Fruit fly (Drosophila melanogaster) Kc167 (cell line): ENCODE measurements around the gene CG1463.

Experiments
- Myc ChIP-seq: fragments of >200 bp; optimal IDR thresholded peaks from 2 replicates; lab custom pipeline; 2017; ENCODE audit warnings: missing external identifiers
- Sin3A ChIP-seq: fragments of >200 bp; optimal IDR thresholded peaks from 2 replicates; lab custom pipeline; 2018; ENCODE audit warnings: missing external identifiers
- h ChIP-seq: fragments of >200 bp; optimal IDR thresholded peaks from 3 replicates; lab custom pipeline; 2018; ENCODE audit warnings: missing external identifiers
- insv ChIP-seq: fragments of >200 bp; optimal IDR thresholded peaks from 3 replicates; lab custom pipeline; 2018; ENCODE audit warnings: missing external identifiers
- psq ChIP-seq: fragments of >200 bp; optimal IDR thresholded peaks from 2 replicates; lab custom pipeline; 2017; ENCODE audit warnings: missing external identifiers
- ttk ChIP-seq: sonication (Bioruptor generic); optimal IDR thresholded peaks from 2 replicates; lab custom pipeline; 2017; ENCODE audit warnings: missing external identifiers

The CG1463 gene

dm6 chrX:12611536-12612458 is at the start of gene CG1463, which contains the start of gene Fpgs1:
TSS of gene CG1463 (minus strand) at chrX:12611667.
TSS of gene Fpgs1 (plus strand) at chrX:12611867.
- TF ChIP-seq psq (lab: Kevin White, UChicago), result no peak
- no peak for TF ChIP-seq Myc
- TF ChIP-seq Sin3A (lab: Kevin White, UChicago), result no peak
- no peak for TF ChIP-seq insv
- TF ChIP-seq ttk (lab: Kevin White, UChicago), result no peak

dm6 chrX:12660030-12660630 is 48.7 kb upstream of the CG1463 start:
- TF ChIP-seq h, result no peak
- TF ChIP-seq Sin3A (lab: Kevin White, UChicago), result no peak
- no peak for TF ChIP-seq Myc
- TF ChIP-seq psq (lab: Kevin White, UChicago), result no peak
- TF ChIP-seq ttk (lab: Kevin White, UChicago), result no peak

- TF ChIP-seq Sin3A (lab: Kevin White, UChicago) (no peak), insv (no peak), Myc (no peak), h (no peak), ttk (lab: Kevin White, UChicago) (no peak), psq (lab: Kevin White, UChicago) (no peak)
Measured at dm6 chrX:12658999-12659560, 47.6 kb upstream of the CG1463 start, which contains the start of gene Tis11. TSS of gene Tis11 (plus strand) at chrX:12659415.

dm6 chrX:12658400-12658998 is 47.0 kb upstream of the CG1463 start:
- TF ChIP-seq insv, result no peak
- no peak for TF ChIP-seq Sin3A (lab: Kevin White, UChicago)
- no peak for TF ChIP-seq h
- TF ChIP-seq ttk (lab: Kevin White, UChicago), result no peak
- no peak for TF ChIP-seq psq (lab: Kevin White, UChicago)
- no peak for TF ChIP-seq Myc

dm6 chrX:12654288-12654729 is 42.8 kb upstream of the CG1463 start:
- TF ChIP-seq Myc (no peak), Sin3A (lab: Kevin White, UChicago) (no peak), psq (lab: Kevin White, UChicago) (no peak), h (no peak), ttk (lab: Kevin White, UChicago) (no peak), insv (no peak)

dm6 chrX:12653574-12653973 is 42.1 kb upstream of the CG1463 start, which contains the start of gene CkIalpha:
TSS of gene CkIalpha (plus strand) at chrX:12653626.
- no peak for TF ChIP-seq Myc
- TF ChIP-seq Sin3A (lab: Kevin White, UChicago), result no peak
- no peak for TF ChIP-seq psq (lab: Kevin White, UChicago)
- no peak for TF ChIP-seq h
- no peak for TF ChIP-seq ttk (lab: Kevin White, UChicago)
- no peak for TF ChIP-seq insv

dm6 chrX:12651613-12652012 is 40.1 kb upstream of the CG1463 start:
- TF ChIP-seq psq (lab: Kevin White, UChicago), result no peak
- TF ChIP-seq insv, result peak; percentile 6

dm6 chrX:12645361-12645760 is 33.9 kb upstream of the CG1463 start:
- no peak for TF ChIP-seq h

- TF ChIP-seq insv (no peak), h (no peak), ttk (lab: Kevin White, UChicago) (no peak), Sin3A (lab: Kevin White, UChicago) (no peak), Myc (no peak), psq (lab: Kevin White, UChicago) (no peak)
Measured at dm6 chrX:12633992-12634391, 22.5 kb upstream of the CG1463 start.

dm6 chrX:12633204-12633603 is 21.7 kb upstream of the CG1463 start:
- TF ChIP-seq Myc (no peak), ttk (lab: Kevin White, UChicago) (no peak), h (no peak), insv (no peak)

- no peak for TF ChIP-seq h
- no peak for TF ChIP-seq insv
- no peak for TF ChIP-seq ttk (lab: Kevin White, UChicago)
- TF ChIP-seq Sin3A (lab: Kevin White, UChicago), result no peak
- TF ChIP-seq Myc, result no peak
- no peak for TF ChIP-seq psq (lab: Kevin White, UChicago)
Measured at dm6 chrX:12632157-12632422, 20.6 kb upstream of the CG1463 start.

dm6 chrX:12631317-12632156 is 20.1 kb upstream of the CG1463 start, which contains the start of gene Tomosyn:
TSS of gene Tomosyn (plus strand) at chrX:12631605.
- TF ChIP-seq psq (lab: Kevin White, UChicago), result no peak
- no peak for TF ChIP-seq Myc
- TF ChIP-seq h, result no peak
- no peak for TF ChIP-seq Sin3A (lab: Kevin White, UChicago)
- TF ChIP-seq ttk (lab: Kevin White, UChicago), result no peak
- TF ChIP-seq insv, result no peak
